Worm (Caenorhabditis elegans): Measurements from ENCODE around the gene ccar-1.

- TF ChIP-seq ztf-7 (tag; optimal IDR thresholded peaks at IDR 0.05) (no peak), nhr-11 (tag; optimal IDR thresholded peaks at IDR 0.05) (no peak), R02D3.7 (tag; optimal IDR thresholded peaks at IDR 0.05) (no peak), Y75B8A.6 (GFP tag; IDR thresholded peaks at IDR 0.05) (no peak), attf-4 (tag; optimal IDR thresholded peaks at IDR 0.05) (no peak), pqm-1 (tag; optimal IDR thresholded peaks at IDR 0.05) (no peak), egl-27 (tag; optimal IDR thresholded peaks at IDR 0.05) (no peak), lsy-2 (tag; optimal IDR thresholded peaks at IDR 0.05) (no peak), dve-1 (tag; optimal IDR thresholded peaks at IDR 0.05; ENCODE audit: insufficient read depth) (no peak), ceh-82 (tag; optimal IDR thresholded peaks at IDR 0.05) (no peak), nhr-28 (tag; optimal IDR thresholded peaks at IDR 0.05) (no peak)
These were observed 4.9 kb upstream of the ccar-1 start for ce11 chrIV:14066403-14066802.
